Worm (Caenorhabditis elegans) whole organism, L4/young adult: ENCODE measurements around the gene F01G10.4.

Experiments
- W03F9.2 ChIP-seq: fragments of 150-350 bp; optimal IDR thresholded peaks from 2 replicates; lab custom pipeline; 2014; ENCODE audit warnings: missing biosample characterization, missing genetic modification characterization
- dao-5 ChIP-seq: sonication (generic microtip); optimal IDR thresholded peaks from 2 replicates; lab custom pipeline; 2016; ENCODE audit warnings: missing genotype, missing genetic modification characterization, moderate library complexity, missing compliant biosample characterization
- him-1 ChIP-seq: sonication (generic microtip); optimal IDR thresholded peaks from 2 replicates; lab custom pipeline; 2016; ENCODE audit warnings: missing genotype, missing genetic modification reagents, missing genetic modification characterization, missing compliant biosample characterization

ce11 chrIV:10230971-10231370 is 1.4 kb downstream of the F01G10.4 start, which contains the start of gene F01G10.5:
- no peak for TF ChIP-seq W03F9.2 (tag; lab: Kevin White, UChicago)
- TF ChIP-seq him-1 (tag; lab: Kevin White, UChicago): no peak
- no peak for TF ChIP-seq dao-5 (tag; lab: Kevin White, UChicago)
